Worm (Caenorhabditis elegans): ENCODE data around the gene C01G5.25.
"Not testable (repeated sequence)": the region's sequence is repeated elsewhere in the genome, so short reads cannot be mapped to it uniquely, and the experiment has no call there.

The C01G5.25 gene

ce11 chrIV:6542962-6543361, 1.5 kb downstream of the C01G5.25 start:
- TF ChIP-seq dpl-1 (GFP tag; optimal IDR thresholded peaks at IDR 0.05) (no peak), akir-1 (GFP tag; optimal IDR thresholded peaks at IDR 0.05) (no peak), attf-5 (GFP tag; optimal IDR thresholded peaks at IDR 0.05) (no peak), lag-1 (GFP tag; IDR thresholded peaks at IDR 0.05) (no peak), unc-130 (GFP tag; optimal IDR thresholded peaks at IDR 0.05) (no peak), ccch-3 (GFP tag; optimal IDR thresholded peaks at IDR 0.05) (no peak), sptf-2 (GFP tag; optimal IDR thresholded peaks at IDR 0.05) (no peak), F10E7.11 (tag; optimal IDR thresholded peaks at IDR 0.05) (no peak), C06A6.2 (GFP tag; conservative IDR thresholded peaks at IDR 0.05) (no peak), cebp-2 (GFP tag; IDR thresholded peaks at IDR 0.05) (no peak), sea-2 (GFP tag; IDR thresholded peaks at IDR 0.05) (no peak), F39B2.1 (GFP tag; IDR thresholded peaks at IDR 0.05) (no peak), rpc-1 (optimal IDR thresholded peaks at IDR 0.05) (no peak), rpc-1 (tag; optimal IDR thresholded peaks at IDR 0.05) (no peak), bed-2 (GFP tag; IDR thresholded peaks at IDR 0.05) (no peak), him-1 (tag; optimal IDR thresholded peaks at IDR 0.05) (no peak), athp-1 (tag; optimal IDR thresholded peaks at IDR 0.05) (no peak)

ce11 chrIV:6547397-6547796, 5.9 kb downstream of the C01G5.25 start:
- no peak for TF ChIP-seq tbp1 (GFP tag; optimal IDR thresholded peaks at IDR 0.05)
- TF ChIP-seq ama-1 (optimal IDR thresholded peaks at IDR 0.05): no peak
- TF ChIP-seq ama-1 (GFP tag; optimal IDR thresholded peaks at IDR 0.05): no peak

ce11 chrIV:6548609-6549008, 7.1 kb downstream of the C01G5.25 start, which contains the start of gene fan-1:
Gene fan-1 (plus strand): TSS chrIV:6548686.
- TF ChIP-seq lin-35 (GFP tag; optimal IDR thresholded peaks at IDR 0.05) (peak in 1 of 3 experiments; percentile 90), dpl-1 (GFP tag; optimal IDR thresholded peaks at IDR 0.05) (peak; percentile 52), hmg-1.2 (GFP tag; IDR thresholded peaks at IDR 0.05) (peak; percentile 88), unc-130 (GFP tag; optimal IDR thresholded peaks at IDR 0.05) (no peak), rpc-1 (optimal IDR thresholded peaks at IDR 0.05) (no peak), rpc-1 (tag; optimal IDR thresholded peaks at IDR 0.05) (no peak), F33H1.4 (GFP tag; IDR thresholded peaks at IDR 0.05) (peak; percentile 18; the same call in 1 of the 2 replicates), rcor-1 (GFP tag; IDR thresholded peaks at IDR 0.05) (no peak), cebp-1 (GFP tag; IDR thresholded peaks at IDR 0.05) (no peak), cebp-1 (tag; optimal IDR thresholded peaks at IDR 0.05) (peak; percentile 37), snpc-3.4 (tag; optimal IDR thresholded peaks at IDR 0.05) (peak; percentile 37), mcd-1 (GFP tag; IDR thresholded peaks at IDR 0.05) (peak; percentile 87), Y53F4B.3 (GFP tag; IDR thresholded peaks at IDR 0.05) (no peak), snpc-1.3 (tag; optimal IDR thresholded peaks at IDR 0.05; ENCODE audit: insufficient read depth) (peak; percentile 27), lin-54 (GFP tag; optimal IDR thresholded peaks at IDR 0.05) (peak; percentile 93), tbp1 (GFP tag; optimal IDR thresholded peaks at IDR 0.05) (peak; percentile 26), snpc-4 (GFP tag; optimal IDR thresholded peaks at IDR 0.05) (no peak), snpc-4 (tag; optimal IDR thresholded peaks at IDR 0.05) (peak in 2 of 4 experiments; percentile 74 to 83), efl-1 (GFP tag; optimal IDR thresholded peaks at IDR 0.05) (peak; percentile 72)

ce11 chrIV:6551359-6552031, 10.0 kb downstream of the C01G5.25 start:
- not testable (repeated sequence) for TF ChIP-seq rpc-1 (optimal IDR thresholded peaks at IDR 0.05); snpc-4 (GFP tag; optimal IDR thresholded peaks at IDR 0.05)
- peak; percentile 57 for TF ChIP-seq rpc-1 (tag; optimal IDR thresholded peaks at IDR 0.05)
- peak in 1 of 4 experiments; percentile 5 for TF ChIP-seq snpc-4 (tag; optimal IDR thresholded peaks at IDR 0.05)
